Worm (Caenorhabditis elegans): ENCODE results near the gene C31G12.4.

- TF ChIP-seq F13H6.1 (tag; optimal IDR thresholded peaks at IDR 0.05) (no peak), ztf-11 (tag; optimal IDR thresholded peaks at IDR 0.05) (no peak), nhr-11 (tag; optimal IDR thresholded peaks at IDR 0.05) (no peak), ama-1 (optimal IDR thresholded peaks at IDR 0.05) (no peak), blmp-1 (tag; optimal IDR thresholded peaks at IDR 0.05; ENCODE audit: insufficient read depth) (no peak), nhr-21 (tag; optimal IDR thresholded peaks at IDR 0.05) (no peak), unc-55 (GFP tag; optimal IDR thresholded peaks at IDR 0.05) (no peak)
Observed at ce11 chrV:18191128-18191527, 12.6 kb upstream of the C31G12.4 start, which contains the start of gene clec-42.

All from whole organism, L2 larva.